Worm (Caenorhabditis elegans): ENCODE measurements around the gene Y110A2AL.10.

Y110A2AL.10 gene

DNA sequence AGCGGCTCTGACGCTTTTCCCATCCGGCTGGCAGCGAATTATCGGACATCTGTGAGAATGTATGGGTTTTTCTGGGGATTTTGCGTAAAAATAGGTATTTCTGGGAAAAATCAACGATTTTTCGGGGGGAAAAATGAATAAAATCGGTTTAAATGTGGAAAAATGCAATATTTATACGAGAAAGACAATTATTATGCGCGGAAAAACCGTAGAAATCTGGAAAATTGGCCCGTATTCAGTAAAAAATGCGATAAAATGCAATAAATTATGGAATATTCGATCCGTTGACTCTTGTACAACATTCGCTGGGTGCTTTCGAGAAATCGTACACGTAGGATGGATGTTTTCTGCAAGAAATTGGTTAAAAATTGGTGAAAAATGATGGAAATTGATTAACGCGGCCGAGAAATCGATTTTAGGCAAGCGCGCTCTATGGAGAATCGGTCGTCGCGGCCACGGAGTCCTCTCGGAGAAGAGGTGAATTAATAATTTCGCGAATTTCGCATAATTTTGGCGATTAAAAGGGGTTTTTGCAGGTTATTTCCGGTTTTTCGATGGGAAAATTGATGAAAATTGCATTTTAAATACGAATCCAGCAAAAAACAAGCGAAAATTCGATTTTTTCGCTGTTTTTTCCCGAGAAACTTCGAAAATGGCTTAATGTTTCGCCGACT lies 17.4 kb upstream of the Y110A2AL.10 start, which contains the start of gene pinn-1 (continued):
- peak; percentile 76 for TF ChIP-seq him-1 (tag; optimal IDR thresholded peaks at IDR 0.05)
- TF ChIP-seq F57C9.4 (tag; optimal IDR thresholded peaks at IDR 0.05) = peak; percentile 61
- TF ChIP-seq ceh-100 (GFP tag; IDR thresholded peaks at IDR 0.05) = peak; percentile 85
- peak; percentile 66 for TF ChIP-seq mel-28 (tag; optimal IDR thresholded peaks at IDR 0.05; ENCODE audit: borderline replicate concordance)
- no peak for TF ChIP-seq sea-2 (GFP tag; IDR thresholded peaks at IDR 0.05)
- peak; percentile 97 for TF ChIP-seq bed-2 (GFP tag; IDR thresholded peaks at IDR 0.05)
- TF ChIP-seq die-1 (tag; optimal IDR thresholded peaks at IDR 0.05) = no peak
- TF ChIP-seq hmg-1.2 (GFP tag; IDR thresholded peaks at IDR 0.05) = peak; percentile 58
- TF ChIP-seq lsl-1 (GFP tag; optimal IDR thresholded peaks at IDR 0.05) = peak; percentile 73
- TF ChIP-seq ccch-3 (GFP tag; optimal IDR thresholded peaks at IDR 0.05) = peak; percentile 93
- peak; percentile 69 for TF ChIP-seq ztf-26 (tag; optimal IDR thresholded peaks at IDR 0.05)
- TF ChIP-seq zfh-2 (GFP tag; conservative IDR thresholded peaks at IDR 0.05) = peak; percentile 49; the same call in 1 of the 2 replicates
- no peak for TF ChIP-seq T26A5.8 (tag; optimal IDR thresholded peaks at IDR 0.05)
- TF ChIP-seq unc-62 (GFP tag; optimal IDR thresholded peaks at IDR 0.05) = no peak
- no peak; the same call in 1 of the 2 replicates for TF ChIP-seq lir-1 (GFP tag; conservative IDR thresholded peaks at IDR 0.05)
- peak; percentile 93 for TF ChIP-seq ztf-28 (GFP tag; IDR thresholded peaks at IDR 0.05)
- TF ChIP-seq dpff-1 (tag; optimal IDR thresholded peaks at IDR 0.05) = no peak
- no peak for TF ChIP-seq pha-4 (tag; optimal IDR thresholded peaks at IDR 0.05)
- TF ChIP-seq F49E8.2 (tag; optimal IDR thresholded peaks at IDR 0.05; ENCODE audit: insufficient read depth) = no peak
- peak; percentile 94 for TF ChIP-seq dox-1 (GFP tag; IDR thresholded peaks at IDR 0.05)
- no peak for TF ChIP-seq akir-1 (GFP tag; optimal IDR thresholded peaks at IDR 0.05)
- TF ChIP-seq ceh-79 (tag; optimal IDR thresholded peaks at IDR 0.05) = peak; percentile 59
- no peak for TF ChIP-seq ZK185.1 (tag; optimal IDR thresholded peaks at IDR 0.05; ENCODE audit: poor library complexity, severe bottlenecking)
- peak; percentile 75; the same call in 1 of the 2 replicates for TF ChIP-seq aptf-2 (GFP tag; conservative IDR thresholded peaks at IDR 0.05)
- TF ChIP-seq cebp-1 (GFP tag; IDR thresholded peaks at IDR 0.05) = peak; percentile 37; the same call in 1 of the 2 replicates
- TF ChIP-seq cebp-1 (tag; optimal IDR thresholded peaks at IDR 0.05) = peak; percentile 75
- peak; percentile 77 for TF ChIP-seq Y95B8A.8 (GFP tag; IDR thresholded peaks at IDR 0.05)
- no peak for TF ChIP-seq nhr-120 (GFP tag; IDR thresholded peaks at IDR 0.05)
- peak; percentile 63; the same call in 1 of the 2 replicates for TF ChIP-seq B0019.2 (GFP tag; conservative IDR thresholded peaks at IDR 0.05)
- peak; percentile 62 for TF ChIP-seq sptf-2 (GFP tag; optimal IDR thresholded peaks at IDR 0.05)
- TF ChIP-seq B0261.1 (tag; optimal IDR thresholded peaks at IDR 0.05) = peak; percentile 21
- peak; percentile 86 for TF ChIP-seq chd-7 (tag; optimal IDR thresholded peaks at IDR 0.05)
- peak; percentile 47 for TF ChIP-seq dpl-1 (GFP tag; optimal IDR thresholded peaks at IDR 0.05)
- TF ChIP-seq nhr-179 (tag; optimal IDR thresholded peaks at IDR 0.05) = no peak
- peak; percentile 82 for TF ChIP-seq K12H6.12 (tag; optimal IDR thresholded peaks at IDR 0.05)
- TF ChIP-seq C17E4.6 (GFP tag; IDR thresholded peaks at IDR 0.05) = 0 out of 2 replicates have a peak, but pooled peaks have one; percentile 37
- no peak for TF ChIP-seq attf-6 (GFP tag; IDR thresholded peaks at IDR 0.05)
- peak; percentile 75 for TF ChIP-seq attf-5 (GFP tag; optimal IDR thresholded peaks at IDR 0.05)
- no peak for TF ChIP-seq ama-1 (optimal IDR thresholded peaks at IDR 0.05)
- no peak for TF ChIP-seq ama-1 (GFP tag; optimal IDR thresholded peaks at IDR 0.05)
- no peak for TF ChIP-seq nhr-27 (tag; optimal IDR thresholded peaks at IDR 0.05)
- peak; percentile 8 for TF ChIP-seq ztf-18 (tag; optimal IDR thresholded peaks at IDR 0.05)
- 0 out of 2 replicates have a peak, but pooled peaks have one; percentile 71 for TF ChIP-seq cebp-2 (GFP tag; IDR thresholded peaks at IDR 0.05)
- TF ChIP-seq F10E7.11 (tag; optimal IDR thresholded peaks at IDR 0.05) = no peak

Data from whole organism, young adult.